Fruit fly (Drosophila melanogaster) whole organism, embryonic: ENCODE results near the gene tj.

ENCODE experiments used
- Abd-B ChIP-seq: fragments of 200-800 bp; sonication (Bioruptor generic); optimal IDR thresholded peaks from 2 replicates; lab custom pipeline; 2018; ENCODE audit warnings: missing biosample characterization, mild to moderate bottlenecking, missing genetic modification characterization, moderate library complexity
- CG13424 ChIP-seq: fragments of 200-800 bp; sonication (Bioruptor generic); optimal IDR thresholded peaks from 2 replicates; lab custom pipeline; 2019; ENCODE audit warnings: missing biosample characterization, mild to moderate bottlenecking, missing genetic modification characterization, moderate library complexity
- CG14965 ChIP-seq: fragments of 200-800 bp; sonication (Bioruptor generic); optimal IDR thresholded peaks from 2 replicates; lab custom pipeline; 2016; ENCODE audit warnings: missing biosample characterization, missing genetic modification characterization, borderline replicate concordance
- CG30403 ChIP-seq: fragments of 200-800 bp; sonication (Bioruptor generic); optimal IDR thresholded peaks from 3 replicates; lab custom pipeline; 2016; ENCODE audit warnings: missing biosample characterization, missing genetic modification characterization
- CG4730 ChIP-seq: fragments of 200-800 bp; sonication (Bioruptor generic); IDR thresholded peaks from 2 replicates; pipeline ENCODE4 v1.3.6; 2022; ENCODE audit warnings: missing biosample characterization, missing genetic modification characterization
- CG7745 ChIP-seq: fragments of 200-800 bp; sonication (Bioruptor generic); optimal IDR thresholded peaks from 2 replicates; lab custom pipeline; 2018; ENCODE audit warnings: missing biosample characterization, mild to moderate bottlenecking, missing genetic modification characterization, moderate library complexity
- CG8388 ChIP-seq: fragments of 200-800 bp; sonication (Bioruptor generic); optimal IDR thresholded peaks from 2 replicates; lab custom pipeline; 2019; ENCODE audit warnings: missing biosample characterization, mild to moderate bottlenecking, missing genetic modification characterization, moderate library complexity
- Mad ChIP-seq: fragments of 200-800 bp; sonication (Bioruptor generic); optimal IDR thresholded peaks from 2 replicates; lab custom pipeline; 2016; ENCODE audit warnings: missing biosample characterization, missing genetic modification characterization
- h ChIP-seq: fragments of >200 bp; optimal IDR thresholded peaks from 2 replicates; lab custom pipeline; 2017
- nerfin-1 ChIP-seq: fragments of 200-800 bp; sonication (Bioruptor generic); optimal IDR thresholded peaks from 3 replicates; lab custom pipeline; 2019; ENCODE audit warnings: missing biosample characterization, mild to moderate bottlenecking, missing genetic modification characterization, moderate library complexity
- sens ChIP-seq: fragments of 200-800 bp; sonication (Bioruptor generic); peaks from one replicate; lab custom pipeline; 2016; ENCODE audit warnings: missing biosample characterization, missing genetic modification characterization

dm6 chr2L:19438685-19439597, 25.1 kb upstream of the tj start:
- TF ChIP-seq CG14965 (GFP tag; lab: Kevin White, UChicago) (no peak), sens (GFP tag; lab: Kevin White, UChicago) (no peak), nerfin-1 (no peak), h (lab: Kevin White, UChicago) (no peak), CG30403 (no peak), CG7745 (tag; lab: Kevin White, UChicago) (no peak), CG8388 (GFP tag; lab: Kevin White, UChicago) (no peak), CG13424 (tag; lab: Kevin White, UChicago) (no peak), Abd-B (GFP tag; lab: Kevin White, UChicago) (no peak), CG4730 (GFP tag; lab: Robert Waterston, UW) (no peak), Mad (GFP tag; lab: Kevin White, UChicago) (no peak)
